Worm (Caenorhabditis elegans): ENCODE measurements around the gene K07F5.17.
A peak's percentile ranks its signal among the peaks of the same experiment; 100 is the strongest.

K07F5.17 gene

ce11 chrIV:9799664-9800063, 42.5 kb upstream of the K07F5.17 start:
- TF ChIP-seq nfya-1 (tag; optimal IDR thresholded peaks at IDR 0.05; ENCODE audit: insufficient read depth) = no peak
- no peak for TF ChIP-seq ceh-82 (tag; optimal IDR thresholded peaks at IDR 0.05)
- no peak for TF ChIP-seq lsy-12 (tag; optimal IDR thresholded peaks at IDR 0.05)
- TF ChIP-seq hmg-11 (tag; optimal IDR thresholded peaks at IDR 0.05) = no peak
- no peak for TF ChIP-seq ceh-16 (tag; optimal IDR thresholded peaks at IDR 0.05)
- peak; percentile 32 for TF ChIP-seq pqm-1 (tag; optimal IDR thresholded peaks at IDR 0.05)
- no peak for TF ChIP-seq tbx-2 (tag; optimal IDR thresholded peaks at IDR 0.05)
- TF ChIP-seq egl-5 (tag; optimal IDR thresholded peaks at IDR 0.05) = no peak
- peak; percentile 72 for TF ChIP-seq elt-2 (tag; optimal IDR thresholded peaks at IDR 0.05)
- no peak for TF ChIP-seq ceh-9 (tag; optimal IDR thresholded peaks at IDR 0.05)
- no peak for TF ChIP-seq unc-62 (GFP tag; optimal IDR thresholded peaks at IDR 0.05)
- peak; percentile 61 for TF ChIP-seq pha-4 (tag; optimal IDR thresholded peaks at IDR 0.05)
- TF ChIP-seq unc-39 (tag; optimal IDR thresholded peaks at IDR 0.05) = no peak
- no peak for TF ChIP-seq nhr-25 (tag; optimal IDR thresholded peaks at IDR 0.05)
- no peak for TF ChIP-seq egl-27 (tag; optimal IDR thresholded peaks at IDR 0.05)
- TF ChIP-seq fkh-10 (GFP tag; optimal IDR thresholded peaks at IDR 0.05) = no peak
- no peak for TF ChIP-seq sea-2 (GFP tag; optimal IDR thresholded peaks at IDR 0.05)
- no peak for TF ChIP-seq ZK546.5 (tag; optimal IDR thresholded peaks at IDR 0.05)
- TF ChIP-seq lin-15B (tag; optimal IDR thresholded peaks at IDR 0.05) = no peak
- TF ChIP-seq lin-39 (tag; optimal IDR thresholded peaks at IDR 0.05) = no peak
- no peak for TF ChIP-seq nhr-67 (tag; optimal IDR thresholded peaks at IDR 0.05)
- TF ChIP-seq nhr-237 (tag; optimal IDR thresholded peaks at IDR 0.05) = no peak
- no peak for TF ChIP-seq daf-12 (tag; optimal IDR thresholded peaks at IDR 0.05)

- no peak for TF ChIP-seq fos-1 (tag; optimal IDR thresholded peaks at IDR 0.05)
- TF ChIP-seq nhr-76 (tag; optimal IDR thresholded peaks at IDR 0.05) = no peak
- peak; percentile 66 for TF ChIP-seq pha-4 (tag; optimal IDR thresholded peaks at IDR 0.05)
- peak; percentile 82 for TF ChIP-seq jun-1 (tag; optimal IDR thresholded peaks at IDR 0.05)
- peak; percentile 99 for TF ChIP-seq pqm-1 (tag; optimal IDR thresholded peaks at IDR 0.05)
- peak; percentile 56 for TF ChIP-seq ama-1 (optimal IDR thresholded peaks at IDR 0.05)
- TF ChIP-seq elt-2 (tag; optimal IDR thresholded peaks at IDR 0.05) = peak; percentile 98
Observed at ce11 chrIV:9801418-9801817, 40.8 kb upstream of the K07F5.17 start.

- TF ChIP-seq nhr-43 (tag; optimal IDR thresholded peaks at IDR 0.05; ENCODE audit: poor library complexity, severe bottlenecking) (peak; percentile 15), ceh-28 (tag; optimal IDR thresholded peaks at IDR 0.05) (peak; percentile 46), elt-2 (tag; optimal IDR thresholded peaks at IDR 0.05) (peak; percentile 78), egl-5 (tag; optimal IDR thresholded peaks at IDR 0.05) (no peak), skn-1 (tag; optimal IDR thresholded peaks at IDR 0.05) (peak; percentile 9), pqm-1 (tag; optimal IDR thresholded peaks at IDR 0.05) (peak; percentile 63), pha-4 (tag; optimal IDR thresholded peaks at IDR 0.05) (peak; percentile 19), mdl-1 (tag; optimal IDR thresholded peaks at IDR 0.05) (no peak)
Observed at ce11 chrIV:9802711-9803110, 39.5 kb upstream of the K07F5.17 start, which contains the start of gene fat-3. fat-3 (plus strand) TSS chrIV:9803023.

- TF ChIP-seq egl-27 (tag; optimal IDR thresholded peaks at IDR 0.05) (peak; percentile 23), lin-39 (tag; optimal IDR thresholded peaks at IDR 0.05) (no peak), aly-2 (tag; optimal IDR thresholded peaks at IDR 0.05) (no peak), R02D3.7 (tag; optimal IDR thresholded peaks at IDR 0.05) (no peak), ama-1 (optimal IDR thresholded peaks at IDR 0.05) (peak; percentile 79), fkh-10 (GFP tag; optimal IDR thresholded peaks at IDR 0.05) (no peak), jun-1 (tag; optimal IDR thresholded peaks at IDR 0.05) (peak; percentile 55), eor-1 (tag; optimal IDR thresholded peaks at IDR 0.05) (no peak), ceh-9 (tag; optimal IDR thresholded peaks at IDR 0.05) (no peak), ceh-82 (tag; optimal IDR thresholded peaks at IDR 0.05) (no peak), pha-4 (tag; optimal IDR thresholded peaks at IDR 0.05) (peak; percentile 76), snpc-4 (tag; optimal IDR thresholded peaks at IDR 0.05) (peak; percentile 52), nhr-12 (tag; optimal IDR thresholded peaks at IDR 0.05) (no peak), unc-62 (GFP tag; optimal IDR thresholded peaks at IDR 0.05) (no peak), nhr-23 (tag; optimal IDR thresholded peaks at IDR 0.05) (peak; percentile 90), nhr-11 (tag; optimal IDR thresholded peaks at IDR 0.05) (no peak), ztf-11 (tag; optimal IDR thresholded peaks at IDR 0.05) (no peak), fos-1 (tag; optimal IDR thresholded peaks at IDR 0.05) (no peak), nhr-25 (tag; optimal IDR thresholded peaks at IDR 0.05) (peak; percentile 74), ceh-28 (tag; optimal IDR thresholded peaks at IDR 0.05) (peak; percentile 57), skn-1 (tag; optimal IDR thresholded peaks at IDR 0.05) (no peak), nhr-237 (tag; optimal IDR thresholded peaks at IDR 0.05) (no peak), mdl-1 (tag; optimal IDR thresholded peaks at IDR 0.05) (no peak), zag-1 (tag; optimal IDR thresholded peaks at IDR 0.05) (no peak), lin-15B (tag; optimal IDR thresholded peaks at IDR 0.05) (peak; percentile 29), ceh-16 (tag; optimal IDR thresholded peaks at IDR 0.05) (no peak), elt-1 (tag; optimal IDR thresholded peaks at IDR 0.05) (no peak), hmg-11 (tag; optimal IDR thresholded peaks at IDR 0.05) (no peak), unc-39 (tag; optimal IDR thresholded peaks at IDR 0.05) (no peak), egl-5 (tag; optimal IDR thresholded peaks at IDR 0.05) (no peak), nhr-28 (tag; optimal IDR thresholded peaks at IDR 0.05) (no peak), pqm-1 (tag; optimal IDR thresholded peaks at IDR 0.05) (peak; percentile 58), ztf-4 (tag; optimal IDR thresholded peaks at IDR 0.05) (no peak), fkh-2 (tag; optimal IDR thresholded peaks at IDR 0.05) (no peak), elt-3 (tag; optimal IDR thresholded peaks at IDR 0.05) (no peak), tbx-2 (tag; optimal IDR thresholded peaks at IDR 0.05) (no peak)
Observed at ce11 chrIV:9803544-9803943, 38.6 kb upstream of the K07F5.17 start.
